Worm (Caenorhabditis elegans): ENCODE data around the gene F57G4.1.

DNA sequence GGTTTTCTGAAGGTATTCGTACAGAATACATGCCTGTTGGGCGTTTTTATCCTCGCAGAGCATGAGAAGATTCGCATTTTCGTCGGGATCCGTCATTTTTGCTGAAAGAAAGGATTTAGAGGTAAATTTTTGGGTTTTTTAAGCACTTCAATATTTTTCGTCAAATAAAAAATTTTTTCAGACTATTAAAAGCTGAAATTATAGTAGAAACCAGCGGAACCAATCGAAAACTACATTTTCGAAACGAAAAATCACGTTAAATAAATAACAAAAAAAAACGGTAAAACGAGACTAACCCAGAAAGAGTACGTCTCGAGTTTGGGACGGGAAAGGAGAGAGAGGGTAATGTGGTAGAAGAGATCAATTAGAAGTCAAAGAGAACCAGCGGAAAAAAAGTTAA is 27.1 kb downstream of the F57G4.1 start, which contains the start of gene fbxa-192:
- TF ChIP-seq Y22D7AL.16 (tag; optimal IDR thresholded peaks at IDR 0.05) (no peak), odd-2 (tag; optimal IDR thresholded peaks at IDR 0.05) (no peak), hlh-13 (GFP tag; optimal IDR thresholded peaks at IDR 0.05) (no peak), unc-3 (GFP tag; conservative IDR thresholded peaks at IDR 0.05) (no peak), unc-3 (tag; optimal IDR thresholded peaks at IDR 0.05) (no peak), fkh-10 (GFP tag; optimal IDR thresholded peaks at IDR 0.05) (no peak), ceh-48 (tag; optimal IDR thresholded peaks at IDR 0.05) (no peak), hlh-30 (tag; optimal IDR thresholded peaks at IDR 0.05; ENCODE audit: insufficient read depth) (no peak), K09A11.1 (tag; optimal IDR thresholded peaks at IDR 0.05; ENCODE audit: insufficient read depth) (no peak), ceh-24 (tag; optimal IDR thresholded peaks at IDR 0.05) (no peak), nhr-11 (tag; optimal IDR thresholded peaks at IDR 0.05) (no peak), ref-2 (tag; optimal IDR thresholded peaks at IDR 0.05) (no peak), nhr-232 (tag; optimal IDR thresholded peaks at IDR 0.05) (no peak), tbx-2 (tag; optimal IDR thresholded peaks at IDR 0.05) (no peak), pqm-1 (tag; optimal IDR thresholded peaks at IDR 0.05) (no peak)
